Worm (Caenorhabditis elegans): ENCODE data around the gene algn-1.
A peak's percentile ranks its signal among the peaks of the same experiment; 100 is the strongest.

The algn-1 gene

ce11 chrIII:6420995-6421404, 38.9 kb upstream of the algn-1 start (continued):
- TF ChIP-seq ZK337.2 (GFP tag; IDR thresholded peaks at IDR 0.05) = 0 out of 2 replicates have a peak, but pooled peaks have one; percentile 39
- peak; percentile 99 for TF ChIP-seq hlh-11 (tag; optimal IDR thresholded peaks at IDR 0.05)
- no peak for TF ChIP-seq nhr-10 (tag; optimal IDR thresholded peaks at IDR 0.05)

ce11 chrIII:6421473-6421872, 38.4 kb upstream of the algn-1 start:
- TF ChIP-seq nhr-10 (tag; optimal IDR thresholded peaks at IDR 0.05) = peak; percentile 45
- no peak for TF ChIP-seq nhr-25 (tag; optimal IDR thresholded peaks at IDR 0.05; ENCODE audit: borderline replicate concordance, insufficient read depth)
- TF ChIP-seq aha-1 (tag) = peak; percentile 63
- TF ChIP-seq mdl-1 (tag; optimal IDR thresholded peaks at IDR 0.05) = no peak
- TF ChIP-seq T26A8.4 (GFP tag; IDR thresholded peaks at IDR 0.05) = no peak
- TF ChIP-seq dpl-1 (GFP tag; optimal IDR thresholded peaks at IDR 0.05) = no peak

- peak; percentile 83 for TF ChIP-seq dmd-6 (GFP tag; IDR thresholded peaks at IDR 0.05)
- TF ChIP-seq lin-39 (tag; optimal IDR thresholded peaks at IDR 0.05) = no peak
- TF ChIP-seq F26F4.8 (GFP tag; conservative IDR thresholded peaks at IDR 0.05) = no peak
- TF ChIP-seq Y5F2A.4 (GFP tag; optimal IDR thresholded peaks at IDR 0.05) = no peak
- TF ChIP-seq fos-1 (tag; optimal IDR thresholded peaks at IDR 0.05) = no peak
- no peak for TF ChIP-seq nhr-77 (tag; optimal IDR thresholded peaks at IDR 0.05)
- TF ChIP-seq zip-2 (tag; optimal IDR thresholded peaks at IDR 0.05) = no peak
- TF ChIP-seq skn-1 (tag; optimal IDR thresholded peaks at IDR 0.05) = no peak
- TF ChIP-seq R02D3.7 (tag; optimal IDR thresholded peaks at IDR 0.05) = no peak
- TF ChIP-seq dve-1 (tag; optimal IDR thresholded peaks at IDR 0.05; ENCODE audit: insufficient read depth) = peak; percentile 84
- no peak for TF ChIP-seq lin-38 (GFP tag; IDR thresholded peaks at IDR 0.05)
- no peak for TF ChIP-seq ceh-82 (tag; optimal IDR thresholded peaks at IDR 0.05)
- no peak for TF ChIP-seq pha-4 (GFP tag; IDR thresholded peaks at IDR 0.05)
- no peak for TF ChIP-seq pha-4 (tag; optimal IDR thresholded peaks at IDR 0.05)
- TF ChIP-seq ctbp-1 (GFP tag; IDR thresholded peaks at IDR 0.05) = no peak
- no peak for TF ChIP-seq snpc-4 (tag; optimal IDR thresholded peaks at IDR 0.05)
- no peak for TF ChIP-seq lin-15B (tag; optimal IDR thresholded peaks at IDR 0.05)
- TF ChIP-seq gei-8 (GFP tag; optimal IDR thresholded peaks at IDR 0.05) = no peak
- no peak for TF ChIP-seq sdz-12 (GFP tag; optimal IDR thresholded peaks at IDR 0.05)
- no peak for TF ChIP-seq jun-1 (tag; optimal IDR thresholded peaks at IDR 0.05)
- TF ChIP-seq nhr-11 (tag; optimal IDR thresholded peaks at IDR 0.05) = no peak
- no peak for TF ChIP-seq spr-3 (GFP tag; optimal IDR thresholded peaks at IDR 0.05)
- no peak for TF ChIP-seq F10B5.3 (tag; optimal IDR thresholded peaks at IDR 0.05)
- peak; percentile 95 for TF ChIP-seq nhr-28 (tag; optimal IDR thresholded peaks at IDR 0.05)
- no peak for TF ChIP-seq lin-13 (GFP tag; optimal IDR thresholded peaks at IDR 0.05)
- TF ChIP-seq F49E8.2 (tag; optimal IDR thresholded peaks at IDR 0.05; ENCODE audit: borderline replicate concordance) = no peak
- TF ChIP-seq ama-1 (optimal IDR thresholded peaks at IDR 0.05) = no peak
- TF ChIP-seq lim-7 (GFP tag; IDR thresholded peaks at IDR 0.05) = no peak
- TF ChIP-seq ZK546.5 (tag; optimal IDR thresholded peaks at IDR 0.05) = no peak
- TF ChIP-seq nhr-25 (tag; optimal IDR thresholded peaks at IDR 0.05; ENCODE audit: borderline replicate concordance, insufficient read depth) = no peak
- TF ChIP-seq spr-1 (tag; optimal IDR thresholded peaks at IDR 0.05) = no peak
- peak; percentile 82 for TF ChIP-seq hlh-11 (tag; optimal IDR thresholded peaks at IDR 0.05)
- no peak for TF ChIP-seq F44E2.7 (GFP tag; IDR thresholded peaks at IDR 0.05)
- TF ChIP-seq Y105C5A.15 (GFP tag; IDR thresholded peaks at IDR 0.05) = no peak
- TF ChIP-seq D1046.2 (GFP tag; IDR thresholded peaks at IDR 0.05) = no peak
- no peak for TF ChIP-seq lir-3 (tag; optimal IDR thresholded peaks at IDR 0.05)
- TF ChIP-seq lsy-2 (tag; optimal IDR thresholded peaks at IDR 0.05) = no peak
- TF ChIP-seq tra-1 (GFP tag; IDR thresholded peaks at IDR 0.05) = no peak
- no peak for TF ChIP-seq zfp-2 (tag; optimal IDR thresholded peaks at IDR 0.05)
- TF ChIP-seq zag-1 (tag; optimal IDR thresholded peaks at IDR 0.05) = no peak
- no peak for TF ChIP-seq unc-39 (tag; optimal IDR thresholded peaks at IDR 0.05)
- no peak for TF ChIP-seq tag-97 (GFP tag; IDR thresholded peaks at IDR 0.05)
- TF ChIP-seq ceh-44 (GFP tag; IDR thresholded peaks at IDR 0.05) = no peak
Observed at ce11 chrIII:6421973-6422511, 37.9 kb upstream of the algn-1 start.
